Worm (Caenorhabditis elegans) whole organism, L1 larva: ENCODE results near the gene abhd-14.

Source experiments
- C04F5.9 ChIP-seq: sonication (generic microtip); optimal IDR thresholded peaks from 2 replicates; lab custom pipeline; 2016; ENCODE audit warnings: missing genetic modification characterization, missing compliant biosample characterization
- F16B12.6 ChIP-seq: fragments of 150-350 bp; optimal IDR thresholded peaks from 2 replicates; lab custom pipeline; 2014; ENCODE audit warnings: missing biosample characterization, missing genetic modification characterization
- Y116A8C.19 ChIP-seq: sonication (generic microtip); optimal IDR thresholded peaks from 2 replicates; lab custom pipeline; 2016; ENCODE audit warnings: missing compliant biosample characterization, missing genetic modification characterization, borderline replicate concordance
- aly-2 ChIP-seq: fragments of 150-350 bp; optimal IDR thresholded peaks from 2 replicates; lab custom pipeline; 2014; ENCODE audit warnings: missing biosample characterization, missing genetic modification characterization
- blmp-1 ChIP-seq: fragments of 150-350 bp; optimal IDR thresholded peaks from 2 replicates; lab custom pipeline; 2014; ENCODE audit warnings: missing biosample characterization, missing genetic modification characterization
- ceh-63 ChIP-seq: fragments of 200-800 bp; sonication (Bioruptor generic); optimal IDR thresholded peaks from 2 replicates; lab custom pipeline; 2018; ENCODE audit warnings: mild to moderate bottlenecking, missing genetic modification characterization, missing compliant biosample characterization
- ceh-82 ChIP-seq, 3 experiments: fragments of 150-350 bp in 1 of 3; sonication (generic microtip) in 2 of 3; optimal IDR thresholded peaks; 2 replicates each; lab custom pipeline; 2014 to 2017; ENCODE audit warnings: missing biosample characterization in 3 of 3, missing genetic modification characterization in 3 of 3
- efl-3 ChIP-seq: fragments of 200-800 bp; sonication (Bioruptor generic); optimal IDR thresholded peaks from 2 replicates; lab custom pipeline; 2018; ENCODE audit warnings: mild to moderate bottlenecking, missing genetic modification characterization, missing compliant biosample characterization
- egl-13 ChIP-seq: sonication (generic microtip); optimal IDR thresholded peaks from 2 replicates; lab custom pipeline; 2016; ENCODE audit warnings: missing genotype, missing genetic modification reagents, missing genetic modification characterization, missing compliant biosample characterization
- egl-27 ChIP-seq, 2 experiments: fragments of 150-350 bp in 1 of 2; sonication (generic microtip); optimal IDR thresholded peaks; 3 replicates each; lab custom pipeline; 2017 to 2018; ENCODE audit warnings: missing biosample characterization in 2 of 2, missing genetic modification characterization in 2 of 2, missing genetic modification reagents in 2 of 2
- elt-2 ChIP-seq: sonication (generic microtip); optimal IDR thresholded peaks from 2 replicates; lab custom pipeline; 2016; ENCODE audit warnings: missing genetic modification characterization, mild to moderate bottlenecking, inconsistent platforms, missing compliant biosample characterization, missing genetic modification reagents
- elt-3 ChIP-seq, 6 experiments: fragments of 150-350 bp in 1 of 6; sonication (generic microtip); optimal IDR thresholded peaks; 2 replicates each; lab custom pipeline; 2017 to 2018; ENCODE audit warnings: missing biosample characterization in 6 of 6, missing genetic modification characterization in 6 of 6, inconsistent platforms in 1 of 6
- fos-1 ChIP-seq: fragments of 150-350 bp; optimal IDR thresholded peaks from 2 replicates; lab custom pipeline; 2014; ENCODE audit warnings: missing biosample characterization, missing genetic modification characterization
- hlh-4 ChIP-seq: sonication (generic microtip); optimal IDR thresholded peaks from 2 replicates; lab custom pipeline; 2016; ENCODE audit warnings: mild to moderate bottlenecking, missing genetic modification characterization, missing compliant biosample characterization
- hpl-2 ChIP-seq: fragments of 150-350 bp; optimal IDR thresholded peaks from 2 replicates; lab custom pipeline; 2014; ENCODE audit warnings: missing biosample characterization, missing genetic modification reagents, missing genetic modification characterization
- isw-1 ChIP-seq: fragments of 200-800 bp; sonication (Bioruptor generic); IDR thresholded peaks from 2 replicates; pipeline ENCODE4 v1.3.6; 2022; ENCODE audit warnings: missing genetic modification characterization, missing compliant biosample characterization
- jun-1 ChIP-seq: fragments of 150-350 bp; optimal IDR thresholded peaks from 2 replicates; lab custom pipeline; 2014; ENCODE audit warnings: missing biosample characterization, missing genetic modification reagents, missing genetic modification characterization
- lin-13 ChIP-seq: fragments of 150-350 bp; optimal IDR thresholded peaks from 2 replicates; lab custom pipeline; 2014; ENCODE audit warnings: missing biosample characterization, missing genetic modification reagents, missing genetic modification characterization
- lin-15B ChIP-seq: fragments of 150-350 bp; sonication (generic microtip); optimal IDR thresholded peaks from 3 replicates; lab custom pipeline; 2014; ENCODE audit warnings: missing biosample characterization, missing genetic modification characterization
- lsy-2 ChIP-seq, 2 experiments: fragments of 150-350 bp; optimal IDR thresholded peaks; 2 replicates each; lab custom pipeline; 2014; ENCODE audit warnings: missing biosample characterization in 2 of 2, missing genetic modification characterization in 2 of 2
- mdl-1 ChIP-seq, 2 experiments: fragments of 150-350 bp; optimal IDR thresholded peaks; 2 replicates each; lab custom pipeline; 2014 to 2017; ENCODE audit warnings: missing biosample characterization in 2 of 2, missing genetic modification characterization in 2 of 2, inconsistent platforms in 1 of 2
- mep-1 ChIP-seq: fragments of 150-350 bp; optimal IDR thresholded peaks from 2 replicates; lab custom pipeline; 2014; ENCODE audit warnings: missing biosample characterization, missing genetic modification characterization
- nhr-12 ChIP-seq: sonication (generic microtip); optimal IDR thresholded peaks from 2 replicates; lab custom pipeline; 2017; ENCODE audit warnings: missing biosample characterization, missing genetic modification characterization
- nhr-19 ChIP-seq: fragments of 200-800 bp; sonication (Bioruptor generic); conservative IDR thresholded peaks from 2 replicates; pipeline ENCODE4 v1.3.6; 2022; ENCODE audit warnings: missing genetic modification characterization, missing compliant biosample characterization
- nhr-71 ChIP-seq: sonication (generic microtip); optimal IDR thresholded peaks from 2 replicates; lab custom pipeline; 2016; ENCODE audit warnings: mild to moderate bottlenecking, missing genetic modification characterization, moderate library complexity, missing compliant biosample characterization
- nhr-76 ChIP-seq: sonication (generic microtip); optimal IDR thresholded peaks from 2 replicates; lab custom pipeline; 2017; ENCODE audit warnings: missing biosample characterization, missing genetic modification characterization
- nhr-77 ChIP-seq: fragments of 150-350 bp; optimal IDR thresholded peaks from 2 replicates; lab custom pipeline; 2014; ENCODE audit warnings: missing biosample characterization, missing genetic modification characterization
- nhr-84 ChIP-seq: sonication (generic microtip); optimal IDR thresholded peaks from 2 replicates; lab custom pipeline; 2017; ENCODE audit warnings: missing biosample characterization, missing genetic modification characterization
- nhr-85 ChIP-seq: sonication (generic microtip); peaks from one replicate; lab custom pipeline; 2016; ENCODE audit warnings: missing genetic modification characterization, inconsistent platforms, missing compliant biosample characterization
- pag-3 ChIP-seq: sonication (generic microtip); optimal IDR thresholded peaks from 2 replicates; lab custom pipeline; 2017; ENCODE audit warnings: missing genetic modification characterization, mild to moderate bottlenecking, missing compliant biosample characterization, antibody characterized with exemption, borderline replicate concordance; ENCODE audit not compliant: insufficient read depth
- pax-3 ChIP-seq: fragments of 200-800 bp; sonication (Bioruptor generic); optimal IDR thresholded peaks from 2 replicates; lab custom pipeline; 2018; ENCODE audit warnings: mild to moderate bottlenecking, missing genetic modification characterization, moderate library complexity, missing compliant biosample characterization
- pqm-1 ChIP-seq: sonication (generic microtip); optimal IDR thresholded peaks from 3 replicates; lab custom pipeline; 2017; ENCODE audit warnings: missing biosample characterization, missing genetic modification characterization
- rnt-1 ChIP-seq: sonication (generic microtip); optimal IDR thresholded peaks from 2 replicates; lab custom pipeline; 2016; ENCODE audit warnings: mild to moderate bottlenecking, missing genetic modification characterization, moderate library complexity, missing compliant biosample characterization
- sptf-1 ChIP-seq: fragments of 150-350 bp; optimal IDR thresholded peaks from 2 replicates; lab custom pipeline; 2014; ENCODE audit warnings: missing biosample characterization, missing genetic modification characterization
- sup-37 ChIP-seq: fragments of 200-800 bp; sonication (Bioruptor generic); optimal IDR thresholded peaks from 2 replicates; lab custom pipeline; 2018; ENCODE audit warnings: mild to moderate bottlenecking, missing genetic modification characterization, missing compliant biosample characterization
- swsn-7 ChIP-seq: sonication (generic microtip); optimal IDR thresholded peaks from 2 replicates; lab custom pipeline; 2016; ENCODE audit warnings: missing genetic modification characterization, missing compliant biosample characterization
- tbx-2 ChIP-seq: sonication (generic microtip); optimal IDR thresholded peaks from 2 replicates; lab custom pipeline; 2016; ENCODE audit warnings: missing genetic modification characterization, missing compliant biosample characterization
- tlp-1 ChIP-seq: fragments of 150-350 bp; optimal IDR thresholded peaks from 2 replicates; lab custom pipeline; 2014; ENCODE audit warnings: missing biosample characterization, missing genetic modification characterization
- unc-130 ChIP-seq: fragments of 150-350 bp; optimal IDR thresholded peaks from 2 replicates; lab custom pipeline; 2017; ENCODE audit warnings: missing biosample characterization, missing genetic modification characterization, inconsistent platforms
- unc-30 ChIP-seq: sonication (generic microtip); optimal IDR thresholded peaks from 2 replicates; lab custom pipeline; 2017; ENCODE audit warnings: missing biosample characterization, missing genetic modification characterization
- unc-86 ChIP-seq: sonication (generic microtip); optimal IDR thresholded peaks from 2 replicates; lab custom pipeline; 2016; ENCODE audit warnings: missing genetic modification characterization, missing compliant biosample characterization
- vab-15 ChIP-seq: sonication (generic microtip); optimal IDR thresholded peaks from 2 replicates; lab custom pipeline; 2017; ENCODE audit warnings: missing genotype, mild to moderate bottlenecking, missing genetic modification characterization, missing compliant biosample characterization
- zip-4 ChIP-seq: fragments of 200-800 bp; sonication (Bioruptor generic); optimal IDR thresholded peaks from 2 replicates; lab custom pipeline; 2018; ENCODE audit warnings: mild to moderate bottlenecking, missing genetic modification characterization, moderate library complexity, missing compliant biosample characterization
- ztf-11 ChIP-seq, 2 experiments: sonication (generic microtip); optimal IDR thresholded peaks; 2 replicates each; lab custom pipeline; 2016 to 2017; ENCODE audit warnings: missing genetic modification characterization in 2 of 2, missing biosample characterization in 1 of 2, missing compliant biosample characterization in 1 of 2

Gene abhd-14

DNA sequence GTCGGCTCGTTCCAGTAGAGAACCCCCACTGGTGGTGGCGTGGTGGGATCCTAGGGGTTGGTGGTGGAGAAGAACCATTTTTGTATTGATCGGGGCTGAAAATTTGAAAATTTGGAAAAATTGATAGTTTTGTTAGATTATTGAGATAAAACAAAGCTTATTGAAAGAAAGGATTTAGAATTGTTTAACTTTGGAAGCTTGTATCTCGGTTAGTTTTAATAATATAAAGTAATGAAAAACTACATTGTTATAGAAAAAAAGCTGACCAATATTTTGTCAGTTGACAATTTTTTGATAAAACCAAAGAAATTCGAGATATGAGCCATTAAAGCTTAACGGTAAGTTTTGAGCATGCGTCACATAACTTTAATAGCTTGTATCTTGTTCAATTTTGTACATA lies at the start of gene abhd-14:
Gene abhd-14, minus strand, starts transcription at position 101 of the 400 bp plus-strand sequence.
- TF ChIP-seq hlh-4 (no peak), sptf-1 (no peak), jun-1 (tag; lab: Kevin White, UChicago) (no peak), pag-3 (tag; lab: Kevin White, UChicago) (no peak), lin-15B (no peak), tbx-2 (tag; lab: Kevin White, UChicago) (no peak), ceh-82 (tag; optimal IDR thresholded peaks at IDR 0.05; lab: Kevin White, UChicago) (no peak), mdl-1 (tag; optimal IDR thresholded peaks at IDR 0.05; lab: Kevin White, UChicago) (no peak), ceh-63 (GFP tag; lab: Kevin White, UChicago) (no peak), sup-37 (no peak), unc-130 (tag; lab: Kevin White, UChicago) (no peak), zip-4 (GFP tag; lab: Kevin White, UChicago) (no peak), mep-1 (tag; lab: Kevin White, UChicago) (no peak), F16B12.6 (tag; lab: Kevin White, UChicago) (no peak), nhr-84 (tag; lab: Kevin White, UChicago) (no peak), nhr-19 (GFP tag; lab: Robert Waterston, UW) (no peak), swsn-7 (tag; lab: Kevin White, UChicago) (no peak), unc-86 (tag; lab: Kevin White, UChicago) (no peak), ztf-11 (tag; optimal IDR thresholded peaks at IDR 0.05; lab: Kevin White, UChicago) (no peak)
- TF ChIP-seq, all 84 proteins: peak for 0

DNA sequence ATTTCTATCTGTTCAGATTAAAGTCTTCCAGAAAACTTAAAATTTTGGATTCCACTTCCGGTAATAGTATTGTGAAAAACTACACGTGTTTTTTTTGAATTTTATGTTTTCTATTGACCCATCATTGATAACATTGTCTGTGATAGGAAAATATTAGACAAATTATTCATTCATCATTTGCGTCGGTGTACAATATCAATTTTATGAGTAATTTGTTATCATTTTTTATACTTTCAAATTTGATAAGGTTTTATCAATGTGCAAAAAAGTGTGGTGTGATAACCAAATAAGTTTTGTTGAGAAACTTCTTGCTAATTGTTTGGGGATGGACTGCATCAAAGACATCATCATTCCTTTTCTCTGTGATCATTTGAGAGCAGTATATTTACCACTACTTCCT lies 45.6 kb upstream of the abhd-14 start:
- TF ChIP-seq pqm-1 (tag; lab: Kevin White, UChicago) (peak; percentile 76), tlp-1 (tag; lab: Kevin White, UChicago) (peak; percentile 52), elt-2 (tag; lab: Kevin White, UChicago) (peak; percentile 88), jun-1 (tag; lab: Kevin White, UChicago) (peak; percentile 52), rnt-1 (no peak)

- no peak for TF ChIP-seq sup-37
- no peak for TF ChIP-seq fos-1 (tag; lab: Kevin White, UChicago)
- no peak for TF ChIP-seq aly-2 (tag; lab: Kevin White, UChicago)
- TF ChIP-seq efl-3 (GFP tag; lab: Kevin White, UChicago): no peak
- TF ChIP-seq blmp-1 (tag; lab: Kevin White, UChicago): peak; percentile 92
Observed at ce11 chrIV:1074069-1074468, 44.2 kb upstream of the abhd-14 start.

DNA sequence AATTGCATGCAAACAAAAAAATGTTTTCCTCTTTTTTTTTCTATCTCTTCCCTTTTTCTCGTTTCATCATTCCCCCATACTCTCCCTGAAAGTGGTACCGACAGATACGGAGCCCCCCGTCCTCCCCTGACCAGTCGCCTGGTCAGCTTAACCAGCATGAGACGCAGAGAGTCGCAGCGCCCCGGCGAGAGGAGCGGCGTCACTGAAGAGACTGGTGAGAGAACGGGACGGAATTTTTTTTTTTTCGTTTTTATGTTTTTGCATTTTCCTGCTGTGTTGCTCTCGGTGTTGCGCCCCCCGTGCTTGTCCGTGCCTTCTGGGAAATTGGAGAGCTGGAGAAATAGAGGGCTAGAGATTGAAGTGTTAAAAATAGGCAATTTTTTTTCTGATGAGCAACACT lies 40.5 kb upstream of the abhd-14 start:
- no peak for TF ChIP-seq elt-3 (tag; optimal IDR thresholded peaks at IDR 0.05; lab: Kevin White, UChicago)
- TF ChIP-seq nhr-77 (tag; lab: Kevin White, UChicago): peak; percentile 77
- TF ChIP-seq egl-13 (tag; lab: Kevin White, UChicago): peak; percentile 68
- no peak for TF ChIP-seq zip-4 (GFP tag; lab: Kevin White, UChicago)
- peak; percentile 89 for TF ChIP-seq unc-30
- TF ChIP-seq pag-3 (tag; lab: Kevin White, UChicago): peak; percentile 22
- no peak for TF ChIP-seq nhr-76 (tag; lab: Kevin White, UChicago)
- peak; percentile 90 for TF ChIP-seq unc-86 (tag; lab: Kevin White, UChicago)
- TF ChIP-seq efl-3 (GFP tag; lab: Kevin White, UChicago): no peak
- TF ChIP-seq isw-1: peak; percentile 58
- TF ChIP-seq ceh-82 (tag; optimal IDR thresholded peaks at IDR 0.05; lab: Kevin White, UChicago): peak; percentile 52 to 83 (median 67)
- TF ChIP-seq nhr-19 (GFP tag; lab: Robert Waterston, UW): peak; percentile 45
- TF ChIP-seq mep-1 (tag; lab: Kevin White, UChicago): peak; percentile 62
- TF ChIP-seq fos-1 (tag; lab: Kevin White, UChicago): peak; percentile 73
- no peak for TF ChIP-seq hpl-2 (GFP tag; lab: Kevin White, UChicago)
- TF ChIP-seq ceh-63 (GFP tag; lab: Kevin White, UChicago): no peak
- TF ChIP-seq lin-13 (GFP tag; lab: Kevin White, UChicago): peak; percentile 53
- peak; percentile 71 for TF ChIP-seq tbx-2 (tag; lab: Kevin White, UChicago)
- peak; percentile 38 to 67 for TF ChIP-seq egl-27 (tag; optimal IDR thresholded peaks at IDR 0.05; lab: Kevin White, UChicago)
- peak; percentile 14 for TF ChIP-seq nhr-85 (tag; lab: Kevin White, UChicago)
- TF ChIP-seq lin-15B: no peak
- no peak for TF ChIP-seq Y116A8C.19 (tag; lab: Kevin White, UChicago)
- TF ChIP-seq pqm-1 (tag; lab: Kevin White, UChicago): no peak
- no peak for TF ChIP-seq hlh-4
- TF ChIP-seq nhr-71: peak; percentile 87
- TF ChIP-seq lsy-2 (tag; optimal IDR thresholded peaks at IDR 0.05; lab: Kevin White, UChicago): peak; percentile 73 to 83
- TF ChIP-seq vab-15 (tag; lab: Kevin White, UChicago): no peak
- no peak for TF ChIP-seq nhr-12 (tag; lab: Kevin White, UChicago)
- no peak for TF ChIP-seq ztf-11 (tag; optimal IDR thresholded peaks at IDR 0.05; lab: Kevin White, UChicago)
- TF ChIP-seq C04F5.9 (tag; lab: Kevin White, UChicago): peak; percentile 46
- TF ChIP-seq elt-2 (tag; lab: Kevin White, UChicago): peak; percentile 23
- TF ChIP-seq pax-3 (tag; lab: Kevin White, UChicago): peak; percentile 61
- peak; percentile 88 for TF ChIP-seq swsn-7 (tag; lab: Kevin White, UChicago)
